Fruit fly (Drosophila melanogaster) whole organism, adult: ENCODE measurements around the gene a6.

Source experiments
- CG33017 ChIP-seq: fragments of 200-800 bp; sonication (Bioruptor generic); optimal IDR thresholded peaks from 2 replicates; lab custom pipeline; 2018; ENCODE audit warnings: missing biosample characterization, mild to moderate bottlenecking, missing genetic modification characterization, moderate library complexity
- Mnt ChIP-seq: fragments of 200-800 bp; sonication (Bioruptor generic); optimal IDR thresholded peaks from 2 replicates; lab custom pipeline; 2016; ENCODE audit warnings: missing biosample characterization, mild to moderate bottlenecking, missing genetic modification characterization
- kay ChIP-seq: fragments of 200-800 bp; sonication (Bioruptor generic); peaks from one replicate; lab custom pipeline; 2016; ENCODE audit warnings: missing biosample characterization, missing genetic modification characterization, borderline replicate concordance
- pad ChIP-seq: fragments of 200-800 bp; sonication (Bioruptor generic); optimal IDR thresholded peaks from 3 replicates; lab custom pipeline; 2017; ENCODE audit warnings: missing biosample characterization, missing genetic modification characterization, mild to moderate bottlenecking, moderate library complexity, missing genetic modification reagents
- tj ChIP-seq: fragments of 200-800 bp; sonication (Bioruptor generic); optimal IDR thresholded peaks from 3 replicates; lab custom pipeline; 2017; ENCODE audit warnings: missing biosample characterization, mild to moderate bottlenecking, missing genetic modification characterization, moderate library complexity

DNA sequence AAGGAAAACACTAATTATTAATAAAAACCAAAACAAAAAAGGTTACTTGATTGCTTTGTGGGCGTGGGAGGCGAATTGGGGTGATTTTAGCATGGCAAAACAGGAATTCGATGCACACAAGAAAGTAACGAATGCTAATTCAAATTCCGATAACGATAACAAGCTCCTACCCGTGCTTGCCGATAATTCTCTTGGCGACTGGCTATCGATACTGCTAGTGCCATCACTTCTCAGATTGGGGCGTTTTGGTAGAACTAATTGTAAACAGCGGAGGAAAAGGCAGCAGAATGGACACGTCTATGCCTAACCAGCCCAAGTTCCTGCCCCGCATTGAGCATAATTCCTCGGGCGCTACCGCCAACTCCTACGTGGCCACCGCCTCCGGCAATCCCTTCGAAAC, 30.9 kb downstream of the a6 start, which contains the start of gene dor:
- TF ChIP-seq kay (GFP tag; lab: Kevin White, UChicago) (no peak), pad (GFP tag; lab: Kevin White, UChicago) (no peak), tj (GFP tag; lab: Kevin White, UChicago) (no peak), CG33017 (tag; lab: Kevin White, UChicago) (no peak), Mnt (GFP tag; lab: Kevin White, UChicago) (no peak)
